Worm (Caenorhabditis elegans): ENCODE measurements around the gene samp-1.

Gene samp-1

ce11 chrII:11276879-11277278 lies 25.8 kb upstream of the samp-1 start:
- no peak for TF ChIP-seq flt-1 (GFP tag; IDR thresholded peaks at IDR 0.05)
- no peak for TF ChIP-seq tra-4 (tag; optimal IDR thresholded peaks at IDR 0.05)
- TF ChIP-seq pes-1 (GFP tag; IDR thresholded peaks at IDR 0.05) = no peak
- TF ChIP-seq hnd-1 (tag; optimal IDR thresholded peaks at IDR 0.05) = no peak
- no peak for TF ChIP-seq sea-1 (GFP tag; conservative IDR thresholded peaks at IDR 0.05)
- no peak for TF ChIP-seq B0310.2 (tag; optimal IDR thresholded peaks at IDR 0.05)
- no peak for TF ChIP-seq hmg-4 (GFP tag; optimal IDR thresholded peaks at IDR 0.05)
- TF ChIP-seq tbx-11 (GFP tag; IDR thresholded peaks at IDR 0.05) = no peak
- no peak for TF ChIP-seq ceh-13 (GFP tag; optimal IDR thresholded peaks at IDR 0.05)
- TF ChIP-seq scrt-1 (GFP tag; IDR thresholded peaks at IDR 0.05) = no peak
- TF ChIP-seq hmbx-1 (tag; optimal IDR thresholded peaks at IDR 0.05) = no peak
- no peak for TF ChIP-seq F13C5.2 (tag; optimal IDR thresholded peaks at IDR 0.05)
- no peak for TF ChIP-seq ama-1 (optimal IDR thresholded peaks at IDR 0.05)
- TF ChIP-seq ets-7 (tag; optimal IDR thresholded peaks at IDR 0.05) = no peak

- no peak for TF ChIP-seq hnd-1 (tag; optimal IDR thresholded peaks at IDR 0.05)
- TF ChIP-seq hmbx-1 (tag; optimal IDR thresholded peaks at IDR 0.05) = no peak
- no peak for TF ChIP-seq B0310.2 (tag; optimal IDR thresholded peaks at IDR 0.05)
- TF ChIP-seq aly-1 (tag; optimal IDR thresholded peaks at IDR 0.05) = no peak
- no peak for TF ChIP-seq ceh-13 (GFP tag; optimal IDR thresholded peaks at IDR 0.05)
- TF ChIP-seq flt-1 (GFP tag; IDR thresholded peaks at IDR 0.05) = no peak
- no peak for TF ChIP-seq pes-1 (GFP tag; IDR thresholded peaks at IDR 0.05)
- no peak for TF ChIP-seq tbx-37 (GFP tag; conservative IDR thresholded peaks at IDR 0.05)
- no peak for TF ChIP-seq ceh-36 (tag; optimal IDR thresholded peaks at IDR 0.05)
- no peak for TF ChIP-seq sea-1 (GFP tag; conservative IDR thresholded peaks at IDR 0.05)
- no peak for TF ChIP-seq hmg-4 (GFP tag; optimal IDR thresholded peaks at IDR 0.05)
- no peak for TF ChIP-seq ama-1 (optimal IDR thresholded peaks at IDR 0.05)
- TF ChIP-seq scrt-1 (GFP tag; IDR thresholded peaks at IDR 0.05) = no peak
- TF ChIP-seq ets-7 (tag; optimal IDR thresholded peaks at IDR 0.05) = no peak
- no peak for TF ChIP-seq F13C5.2 (tag; optimal IDR thresholded peaks at IDR 0.05)
- TF ChIP-seq tbx-11 (GFP tag; IDR thresholded peaks at IDR 0.05) = no peak
- no peak for TF ChIP-seq tra-4 (tag; optimal IDR thresholded peaks at IDR 0.05)
Measured at ce11 chrII:11279971-11280370, 22.7 kb upstream of the samp-1 start.

ce11 chrII:11281177-11281576 lies 21.5 kb upstream of the samp-1 start:
- TF ChIP-seq flt-1 (GFP tag; IDR thresholded peaks at IDR 0.05) = no peak
- TF ChIP-seq hnd-1 (tag; optimal IDR thresholded peaks at IDR 0.05) = no peak
- TF ChIP-seq aly-1 (tag; optimal IDR thresholded peaks at IDR 0.05) = no peak
- no peak for TF ChIP-seq ama-1 (optimal IDR thresholded peaks at IDR 0.05)
- no peak for TF ChIP-seq hmg-4 (GFP tag; optimal IDR thresholded peaks at IDR 0.05)
- TF ChIP-seq scrt-1 (GFP tag; IDR thresholded peaks at IDR 0.05) = no peak
- TF ChIP-seq F13C5.2 (tag; optimal IDR thresholded peaks at IDR 0.05) = no peak
- no peak for TF ChIP-seq sea-1 (GFP tag; conservative IDR thresholded peaks at IDR 0.05)
- no peak for TF ChIP-seq hmbx-1 (tag; optimal IDR thresholded peaks at IDR 0.05)
- TF ChIP-seq tra-4 (tag; optimal IDR thresholded peaks at IDR 0.05) = no peak
- no peak for TF ChIP-seq ets-7 (tag; optimal IDR thresholded peaks at IDR 0.05)

- TF ChIP-seq B0310.2 (tag; optimal IDR thresholded peaks at IDR 0.05) (no peak), tra-4 (tag; optimal IDR thresholded peaks at IDR 0.05) (no peak), F13C5.2 (tag; optimal IDR thresholded peaks at IDR 0.05) (no peak), pes-1 (GFP tag; IDR thresholded peaks at IDR 0.05) (no peak), hnd-1 (tag; optimal IDR thresholded peaks at IDR 0.05) (no peak), flt-1 (GFP tag; IDR thresholded peaks at IDR 0.05) (no peak), tbx-37 (GFP tag; conservative IDR thresholded peaks at IDR 0.05) (no peak), ceh-13 (GFP tag; optimal IDR thresholded peaks at IDR 0.05) (no peak), scrt-1 (GFP tag; IDR thresholded peaks at IDR 0.05) (no peak), ets-7 (tag; optimal IDR thresholded peaks at IDR 0.05) (no peak)
Measured at ce11 chrII:11281666-11282065, 21.0 kb upstream of the samp-1 start, which contains the start of gene unc-130. unc-130 (plus strand) TSS chrII:11281966.

ce11 chrII:11283013-11283412 lies 19.7 kb upstream of the samp-1 start:
- TF ChIP-seq ama-1 (optimal IDR thresholded peaks at IDR 0.05) (no peak), F13C5.2 (tag; optimal IDR thresholded peaks at IDR 0.05) (no peak), B0310.2 (tag; optimal IDR thresholded peaks at IDR 0.05) (no peak), aly-1 (tag; optimal IDR thresholded peaks at IDR 0.05) (no peak), ceh-36 (tag; optimal IDR thresholded peaks at IDR 0.05) (no peak), pes-1 (GFP tag; IDR thresholded peaks at IDR 0.05) (no peak), ets-7 (tag; optimal IDR thresholded peaks at IDR 0.05) (no peak), hmg-4 (GFP tag; optimal IDR thresholded peaks at IDR 0.05) (no peak), hnd-1 (tag; optimal IDR thresholded peaks at IDR 0.05) (no peak), sea-1 (GFP tag; conservative IDR thresholded peaks at IDR 0.05) (no peak), tra-4 (tag; optimal IDR thresholded peaks at IDR 0.05) (no peak), hmbx-1 (tag; optimal IDR thresholded peaks at IDR 0.05) (no peak), tbx-11 (GFP tag; IDR thresholded peaks at IDR 0.05) (no peak), ceh-13 (GFP tag; optimal IDR thresholded peaks at IDR 0.05) (no peak), flt-1 (GFP tag; IDR thresholded peaks at IDR 0.05) (no peak), tbx-37 (GFP tag; conservative IDR thresholded peaks at IDR 0.05) (no peak), scrt-1 (GFP tag; IDR thresholded peaks at IDR 0.05) (no peak)

- TF ChIP-seq tbx-37 (GFP tag; conservative IDR thresholded peaks at IDR 0.05) (no peak), ceh-36 (tag; optimal IDR thresholded peaks at IDR 0.05) (no peak), ama-1 (optimal IDR thresholded peaks at IDR 0.05) (no peak), pes-1 (GFP tag; IDR thresholded peaks at IDR 0.05) (no peak), flt-1 (GFP tag; IDR thresholded peaks at IDR 0.05) (no peak), sea-1 (GFP tag; conservative IDR thresholded peaks at IDR 0.05) (no peak), scrt-1 (GFP tag; IDR thresholded peaks at IDR 0.05) (no peak), B0310.2 (tag; optimal IDR thresholded peaks at IDR 0.05) (no peak), ceh-13 (GFP tag; optimal IDR thresholded peaks at IDR 0.05) (no peak), hmbx-1 (tag; optimal IDR thresholded peaks at IDR 0.05) (no peak), tbx-11 (GFP tag; IDR thresholded peaks at IDR 0.05) (no peak)
Measured at ce11 chrII:11283803-11284202, 18.9 kb upstream of the samp-1 start.

ce11 chrII:11284701-11285100 lies 18.0 kb upstream of the samp-1 start:
- TF ChIP-seq ets-7 (tag; optimal IDR thresholded peaks at IDR 0.05) = no peak
- TF ChIP-seq hmg-4 (GFP tag; optimal IDR thresholded peaks at IDR 0.05) = no peak
- no peak for TF ChIP-seq tbx-37 (GFP tag; conservative IDR thresholded peaks at IDR 0.05)
- no peak for TF ChIP-seq aly-1 (tag; optimal IDR thresholded peaks at IDR 0.05)
- TF ChIP-seq tbx-11 (GFP tag; IDR thresholded peaks at IDR 0.05) = no peak
- TF ChIP-seq ama-1 (optimal IDR thresholded peaks at IDR 0.05) = no peak
- TF ChIP-seq sea-1 (GFP tag; conservative IDR thresholded peaks at IDR 0.05) = no peak
- no peak for TF ChIP-seq ceh-36 (tag; optimal IDR thresholded peaks at IDR 0.05)
- no peak for TF ChIP-seq B0310.2 (tag; optimal IDR thresholded peaks at IDR 0.05)
- no peak for TF ChIP-seq hmbx-1 (tag; optimal IDR thresholded peaks at IDR 0.05)
- no peak for TF ChIP-seq hnd-1 (tag; optimal IDR thresholded peaks at IDR 0.05)
- no peak for TF ChIP-seq F13C5.2 (tag; optimal IDR thresholded peaks at IDR 0.05)
- TF ChIP-seq ceh-13 (GFP tag; optimal IDR thresholded peaks at IDR 0.05) = no peak
- TF ChIP-seq flt-1 (GFP tag; IDR thresholded peaks at IDR 0.05) = no peak
